Fruit fly (Drosophila melanogaster): ENCODE measurements around the gene Tmem43.

Gene Tmem43

dm6 chr3L:7865747-7866387, 49.1 kb downstream of the Tmem43 start (continued):
- TF ChIP-seq CG18011 (GFP tag; optimal IDR thresholded peaks at IDR 0.05), result no peak
- peak; percentile 68 for TF ChIP-seq Hey (tag; optimal IDR thresholded peaks at IDR 0.05)
- TF ChIP-seq CG10366 (GFP tag; IDR thresholded peaks at IDR 0.05), result no peak
- no peak for TF ChIP-seq Sox102F (GFP tag; optimal IDR thresholded peaks at IDR 0.05)
- no peak for TF ChIP-seq sima (GFP tag; optimal IDR thresholded peaks at IDR 0.05)
- no peak for TF ChIP-seq Rx (GFP tag; IDR thresholded peaks at IDR 0.05)
- TF ChIP-seq ken (GFP tag; IDR thresholded peaks at IDR 0.05), result no peak
- TF ChIP-seq CG9727 (GFP tag; optimal IDR thresholded peaks at IDR 0.05), result peak; percentile 0
- no peak for TF ChIP-seq CG8388 (GFP tag; optimal IDR thresholded peaks at IDR 0.05)
- TF ChIP-seq rib (GFP tag; IDR thresholded peaks at IDR 0.05), result no peak; the same call in 1 of the 2 replicates
- TF ChIP-seq gro (GFP tag; optimal IDR thresholded peaks at IDR 0.05), result peak; percentile 21
- no peak for TF ChIP-seq CG8089 (GFP tag; optimal IDR thresholded peaks at IDR 0.05)
- no peak for TF ChIP-seq fd96Cb (tag; optimal IDR thresholded peaks at IDR 0.05)
- TF ChIP-seq Dfd (GFP tag; optimal IDR thresholded peaks at IDR 0.05), result no peak
- TF ChIP-seq cad (GFP tag; optimal IDR thresholded peaks at IDR 0.05), result no peak
- no peak for TF ChIP-seq NC2β (GFP tag; optimal IDR thresholded peaks at IDR 0.05)
- TF ChIP-seq exex (tag; optimal IDR thresholded peaks at IDR 0.05), result peak; percentile 80
- TF ChIP-seq ase (GFP tag; IDR thresholded peaks at IDR 0.05), result no peak
- TF ChIP-seq CG8290 (GFP tag; optimal IDR thresholded peaks at IDR 0.05), result no peak
- peak in 1 of 2 experiments; percentile 50 for TF ChIP-seq CG8290 (tag; optimal IDR thresholded peaks at IDR 0.05)
- no peak for TF ChIP-seq Mad (GFP tag; optimal IDR thresholded peaks at IDR 0.05)
- TF ChIP-seq CG10654 (GFP tag; optimal IDR thresholded peaks at IDR 0.05), result no peak
- no peak for TF ChIP-seq Mrtf (GFP tag; IDR thresholded peaks at IDR 0.05)
- no peak for TF ChIP-seq bsh (GFP tag; optimal IDR thresholded peaks at IDR 0.05)
- peak in 1 of 2 experiments; percentile 19 for TF ChIP-seq eve (GFP tag; optimal IDR thresholded peaks at IDR 0.05)
- peak; percentile 24 for TF ChIP-seq lab (GFP tag; optimal IDR thresholded peaks at IDR 0.05)
- TF ChIP-seq Lhr (GFP tag; optimal IDR thresholded peaks at IDR 0.05), result no peak
- peak in 1 of 2 experiments; percentile 75 for TF ChIP-seq Hr78 (GFP tag; optimal IDR thresholded peaks at IDR 0.05)
- TF ChIP-seq Deaf1 (tag; optimal IDR thresholded peaks at IDR 0.05), result no peak
- TF ChIP-seq bab2 (GFP tag; optimal IDR thresholded peaks at IDR 0.05), result no peak
- peak; percentile 35 for TF ChIP-seq B-H2 (GFP tag; optimal IDR thresholded peaks at IDR 0.05)
- no peak for TF ChIP-seq CG16863 (GFP tag; optimal IDR thresholded peaks at IDR 0.05)
- TF ChIP-seq Ssrp (tag; optimal IDR thresholded peaks at IDR 0.05), result no peak
- peak in 1 of 2 experiments; percentile 96 for TF ChIP-seq Pdp1 (GFP tag; optimal IDR thresholded peaks at IDR 0.05)
- TF ChIP-seq Nf-YC (tag; optimal IDR thresholded peaks at IDR 0.05), result peak; percentile 16
- no peak for TF ChIP-seq Poxn (GFP tag; IDR thresholded peaks at IDR 0.05)
- TF ChIP-seq cas (GFP tag; IDR thresholded peaks at IDR 0.05), result no peak
- peak; percentile 19 for TF ChIP-seq Hand (GFP tag; optimal IDR thresholded peaks at IDR 0.05)
- no peak for TF ChIP-seq CG6689 (GFP tag; IDR thresholded peaks at IDR 0.05)
- TF ChIP-seq CG10209 (GFP tag; optimal IDR thresholded peaks at IDR 0.05), result no peak
- no peak for TF ChIP-seq CrebB (tag; optimal IDR thresholded peaks at IDR 0.05)
- TF ChIP-seq ttk (GFP tag; IDR thresholded peaks at IDR 0.05), result no peak
- TF ChIP-seq CG8478 (optimal IDR thresholded peaks at IDR 0.05), result no peak
- TF ChIP-seq Hmr (GFP tag; optimal IDR thresholded peaks at IDR 0.05), result peak; percentile 17
- no peak for TF ChIP-seq CHES-1-like (GFP tag; optimal IDR thresholded peaks at IDR 0.05)
- TF ChIP-seq esg (GFP tag; conservative IDR thresholded peaks at IDR 0.05), result no peak
- TF ChIP-seq Myb (GFP tag; optimal IDR thresholded peaks at IDR 0.05), result no peak
- TF ChIP-seq CG17568 (GFP tag; optimal IDR thresholded peaks at IDR 0.05), result peak; percentile 39
- no peak for TF ChIP-seq YL-1 (GFP tag; optimal IDR thresholded peaks at IDR 0.05)
- TF ChIP-seq Fer1 (GFP tag; optimal IDR thresholded peaks at IDR 0.05), result peak; percentile 22
- TF ChIP-seq Dip2 (GFP tag; IDR thresholded peaks at IDR 0.05), result no peak
